Fruit fly (Drosophila melanogaster): ENCODE measurements around the gene CG14416.
A peak's percentile ranks its signal among the peaks of the same experiment; 100 is the strongest.

The CG14416 gene

dm6 chrX:2914091-2914490 is 41.4 kb upstream of the CG14416 start:
- no peak for TF ChIP-seq BtbVII (GFP tag; optimal IDR thresholded peaks at IDR 0.05)
- peak; percentile 2 for TF ChIP-seq Fer1 (GFP tag; optimal IDR thresholded peaks at IDR 0.05)
- TF ChIP-seq CG11456 (GFP tag; IDR thresholded peaks at IDR 0.05): 0 out of 3 replicates have a peak, but pooled peaks have one; percentile 21
- 0 out of 2 replicates have a peak, but pooled peaks have one; percentile 6 for TF ChIP-seq CG32772 (GFP tag; IDR thresholded peaks at IDR 0.05)
- peak; percentile 29 for TF ChIP-seq Hmr (GFP tag; optimal IDR thresholded peaks at IDR 0.05)
- TF ChIP-seq shn (GFP tag; optimal IDR thresholded peaks at IDR 0.05): no peak
- TF ChIP-seq CG15269 (tag; optimal IDR thresholded peaks at IDR 0.05): peak; percentile 13
- no peak for TF ChIP-seq CG11560 (tag; IDR thresholded peaks at IDR 0.05)
- TF ChIP-seq CG11504 (tag; optimal IDR thresholded peaks at IDR 0.05): peak; percentile 23
- TF ChIP-seq CG4707 (GFP tag; optimal IDR thresholded peaks at IDR 0.05): no peak
- TF ChIP-seq CG17186 (GFP tag; optimal IDR thresholded peaks at IDR 0.05): no peak
- 0 out of 2 replicates have a peak, but pooled peaks have one; percentile 13 for TF ChIP-seq Oaz (GFP tag; IDR thresholded peaks at IDR 0.05)
- TF ChIP-seq CG2678 (tag; optimal IDR thresholded peaks at IDR 0.05): peak; percentile 32
- no peak for TF ChIP-seq Sry-β (GFP tag; optimal IDR thresholded peaks at IDR 0.05)
- 0 out of 2 replicates have a peak, but pooled peaks have one; percentile 23 for TF ChIP-seq sisA (GFP tag; IDR thresholded peaks at IDR 0.05)
- no peak for TF ChIP-seq CG2712 (tag; optimal IDR thresholded peaks at IDR 0.05)
- 0 out of 2 replicates have a peak, but pooled peaks have one; percentile 16 for TF ChIP-seq CG6689 (GFP tag; IDR thresholded peaks at IDR 0.05)
- TF ChIP-seq CG1603 (tag; optimal IDR thresholded peaks at IDR 0.05): peak; percentile 1
- TF ChIP-seq CG17802 (tag; optimal IDR thresholded peaks at IDR 0.05): no peak
- TF ChIP-seq slbo (GFP tag; IDR thresholded peaks at IDR 0.05): peak; percentile 38; the same call in 1 of the 2 replicates
- TF ChIP-seq CG2120 (GFP tag; optimal IDR thresholded peaks at IDR 0.05): peak; percentile 5
- 0 out of 2 replicates have a peak, but pooled peaks have one; percentile 26 for TF ChIP-seq Ada2b (GFP tag; IDR thresholded peaks at IDR 0.05)
- no peak for TF ChIP-seq CG6654 (GFP tag; optimal IDR thresholded peaks at IDR 0.05)
- TF ChIP-seq CG32532 (GFP tag; IDR thresholded peaks at IDR 0.05): peak; percentile 45
- no peak for TF ChIP-seq fd3F (GFP tag; optimal IDR thresholded peaks at IDR 0.05)
- TF ChIP-seq gem (tag; optimal IDR thresholded peaks at IDR 0.05): peak; percentile 22
- peak; percentile 22; the same call in 1 of the 2 replicates for TF ChIP-seq Ptx1 (GFP tag; IDR thresholded peaks at IDR 0.05)
- no peak for TF ChIP-seq sd (tag; optimal IDR thresholded peaks at IDR 0.05)
- no peak for TF ChIP-seq cato (GFP tag; optimal IDR thresholded peaks at IDR 0.05; ENCODE audit: borderline replicate concordance)
- TF ChIP-seq CG5180 (GFP tag; optimal IDR thresholded peaks at IDR 0.05): no peak
- no peak for TF ChIP-seq CG6813 (GFP tag; optimal IDR thresholded peaks at IDR 0.05)
- no peak for TF ChIP-seq chinmo (GFP tag; IDR thresholded peaks at IDR 0.05; ENCODE audit: partially characterized antibody)
- no peak for TF ChIP-seq D19B (GFP tag; optimal IDR thresholded peaks at IDR 0.05)
- TF ChIP-seq lab (GFP tag; optimal IDR thresholded peaks at IDR 0.05): peak; percentile 42
- TF ChIP-seq prd (optimal IDR thresholded peaks at IDR 0.05): no peak
- 0 out of 3 replicates have a peak, but pooled peaks have one; percentile 24 for TF ChIP-seq prd (GFP tag; IDR thresholded peaks at IDR 0.05)
- no peak for TF ChIP-seq schlank (tag; optimal IDR thresholded peaks at IDR 0.05)
- peak; percentile 64 for TF ChIP-seq Med (GFP tag)
- no peak for TF ChIP-seq HLH3B (GFP tag; IDR thresholded peaks at IDR 0.05)
- TF ChIP-seq bowl (GFP tag; IDR thresholded peaks at IDR 0.05): no peak
- no peak for TF ChIP-seq Mad (GFP tag; optimal IDR thresholded peaks at IDR 0.05)
- peak; percentile 62 for TF ChIP-seq Ets65A (GFP tag)
- 0 out of 2 replicates have a peak, but pooled peaks have one; percentile 30 for TF ChIP-seq Rfx (GFP tag; IDR thresholded peaks at IDR 0.05)
- peak; percentile 36; the same call in 1 of the 2 replicates for TF ChIP-seq CG9215 (GFP tag; IDR thresholded peaks at IDR 0.05)
- TF ChIP-seq Gug (GFP tag; IDR thresholded peaks at IDR 0.05): peak; percentile 8; the same call in 1 of the 4 replicates
- TF ChIP-seq grau (tag; optimal IDR thresholded peaks at IDR 0.05): peak; percentile 12
- no peak for TF ChIP-seq NC2β (GFP tag; optimal IDR thresholded peaks at IDR 0.05)
- TF ChIP-seq pho (GFP tag; optimal IDR thresholded peaks at IDR 0.05): no peak
- no peak for TF ChIP-seq chif (GFP tag; optimal IDR thresholded peaks at IDR 0.05)
- 0 out of 2 replicates have a peak, but pooled peaks have one; percentile 11 for TF ChIP-seq vvl (GFP tag; IDR thresholded peaks at IDR 0.05)
